Worm (Caenorhabditis elegans) whole organism, L1 larva: ENCODE results near the gene rab-19.

Experiments used
- C34B4.2 ChIP-seq: sonication (generic microtip); optimal IDR thresholded peaks from 2 replicates; lab custom pipeline; 2017; ENCODE audit warnings: mild to moderate bottlenecking, missing genetic modification characterization, missing compliant biosample characterization
- F16B12.6 ChIP-seq: fragments of 150-350 bp; optimal IDR thresholded peaks from 2 replicates; lab custom pipeline; 2014; ENCODE audit warnings: missing biosample characterization, missing genetic modification characterization
- ceh-88 ChIP-seq: fragments of 200-800 bp; sonication (Bioruptor generic); IDR thresholded peaks from 2 replicates; pipeline ENCODE4 v1.3.6; 2022; ENCODE audit warnings: missing genetic modification characterization, missing compliant biosample characterization
- ceh-90 ChIP-seq: sonication (generic microtip); optimal IDR thresholded peaks from 2 replicates; lab custom pipeline; 2016; ENCODE audit warnings: missing genetic modification characterization, missing compliant biosample characterization
- dsc-1 ChIP-seq: sonication (generic microtip); optimal IDR thresholded peaks from 2 replicates; lab custom pipeline; 2016; ENCODE audit warnings: mild to moderate bottlenecking, missing genetic modification characterization, missing compliant biosample characterization
- efl-1 ChIP-seq, 4 experiments: fragments of 150-350 bp; optimal IDR thresholded peaks in 3 of 4; peaks in 1 of 4; 1 replicate in 1 of 4; 2 replicates in 3 of 4; lab custom pipeline; 2014; ENCODE audit warnings: missing biosample characterization in 2 of 4, missing genetic modification characterization in 2 of 4, missing genetic modification reagents in 2 of 4
- efl-3 ChIP-seq: fragments of 200-800 bp; sonication (Bioruptor generic); optimal IDR thresholded peaks from 2 replicates; lab custom pipeline; 2018; ENCODE audit warnings: mild to moderate bottlenecking, missing genetic modification characterization, missing compliant biosample characterization
- egl-13 ChIP-seq: sonication (generic microtip); optimal IDR thresholded peaks from 2 replicates; lab custom pipeline; 2016; ENCODE audit warnings: missing genotype, missing genetic modification reagents, missing genetic modification characterization, missing compliant biosample characterization
- egl-27 ChIP-seq, 2 experiments: fragments of 150-350 bp in 1 of 2; sonication (generic microtip); optimal IDR thresholded peaks; 3 replicates each; lab custom pipeline; 2017 to 2018; ENCODE audit warnings: missing biosample characterization in 2 of 2, missing genetic modification characterization in 2 of 2, missing genetic modification reagents in 2 of 2
- elt-2 ChIP-seq: sonication (generic microtip); optimal IDR thresholded peaks from 2 replicates; lab custom pipeline; 2016; ENCODE audit warnings: missing genetic modification characterization, mild to moderate bottlenecking, inconsistent platforms, missing compliant biosample characterization, missing genetic modification reagents
- fkh-10 ChIP-seq: sonication (generic microtip); optimal IDR thresholded peaks from 2 replicates; lab custom pipeline; 2017; ENCODE audit warnings: missing biosample characterization, missing genetic modification reagents, missing genetic modification characterization
- fkh-4 ChIP-seq: sonication (generic microtip); optimal IDR thresholded peaks from 2 replicates; lab custom pipeline; 2016; ENCODE audit warnings: missing compliant biosample characterization, missing genetic modification characterization, borderline replicate concordance
- fkh-8 ChIP-seq: sonication (generic microtip); optimal IDR thresholded peaks from 2 replicates; lab custom pipeline; 2016; ENCODE audit warnings: mild to moderate bottlenecking, missing genetic modification characterization, missing compliant biosample characterization
- fos-1 ChIP-seq: fragments of 150-350 bp; optimal IDR thresholded peaks from 2 replicates; lab custom pipeline; 2014; ENCODE audit warnings: missing biosample characterization, missing genetic modification characterization
- hlh-17 ChIP-seq: fragments of 200-800 bp; sonication (Bioruptor generic); optimal IDR thresholded peaks from 2 replicates; lab custom pipeline; 2018; ENCODE audit warnings: missing genetic modification characterization, mild to moderate bottlenecking, missing compliant biosample characterization, moderate library complexity, borderline replicate concordance
- hlh-4 ChIP-seq: sonication (generic microtip); optimal IDR thresholded peaks from 2 replicates; lab custom pipeline; 2016; ENCODE audit warnings: mild to moderate bottlenecking, missing genetic modification characterization, missing compliant biosample characterization
- irx-1 ChIP-seq: sonication (generic microtip); optimal IDR thresholded peaks from 2 replicates; lab custom pipeline; 2016; ENCODE audit warnings: missing genetic modification characterization, missing compliant biosample characterization
- isw-1 ChIP-seq: fragments of 200-800 bp; sonication (Bioruptor generic); IDR thresholded peaks from 2 replicates; pipeline ENCODE4 v1.3.6; 2022; ENCODE audit warnings: missing genetic modification characterization, missing compliant biosample characterization
- lin-13 ChIP-seq: fragments of 150-350 bp; optimal IDR thresholded peaks from 2 replicates; lab custom pipeline; 2014; ENCODE audit warnings: missing biosample characterization, missing genetic modification reagents, missing genetic modification characterization
- lin-35 ChIP-seq, 2 experiments: fragments of 150-350 bp; optimal IDR thresholded peaks; 2 replicates each; lab custom pipeline; 2014; ENCODE audit warnings: missing biosample characterization in 2 of 2, missing genetic modification characterization in 2 of 2, missing genetic modification reagents in 2 of 2
- lin-39 ChIP-seq: fragments of 150-350 bp; optimal IDR thresholded peaks from 2 replicates; lab custom pipeline; 2014; ENCODE audit warnings: missing biosample characterization, missing genetic modification reagents, missing genetic modification characterization
- lir-3 ChIP-seq: sonication (generic microtip); optimal IDR thresholded peaks from 2 replicates; lab custom pipeline; 2016; ENCODE audit warnings: mild to moderate bottlenecking, missing genetic modification characterization, moderate library complexity, missing compliant biosample characterization; ENCODE audit not compliant: poor library complexity
- lsy-2 ChIP-seq, 2 experiments: fragments of 150-350 bp; optimal IDR thresholded peaks; 2 replicates each; lab custom pipeline; 2014; ENCODE audit warnings: missing biosample characterization in 2 of 2, missing genetic modification characterization in 2 of 2
- mep-1 ChIP-seq: fragments of 150-350 bp; optimal IDR thresholded peaks from 2 replicates; lab custom pipeline; 2014; ENCODE audit warnings: missing biosample characterization, missing genetic modification characterization
- nhr-12 ChIP-seq: sonication (generic microtip); optimal IDR thresholded peaks from 2 replicates; lab custom pipeline; 2017; ENCODE audit warnings: missing biosample characterization, missing genetic modification characterization
- nhr-19 ChIP-seq: fragments of 200-800 bp; sonication (Bioruptor generic); conservative IDR thresholded peaks from 2 replicates; pipeline ENCODE4 v1.3.6; 2022; ENCODE audit warnings: missing genetic modification characterization, missing compliant biosample characterization
- nhr-20 ChIP-seq: sonication (generic microtip); optimal IDR thresholded peaks from 2 replicates; lab custom pipeline; 2016; ENCODE audit warnings: mild to moderate bottlenecking, missing genetic modification characterization, missing compliant biosample characterization
- nhr-76 ChIP-seq: sonication (generic microtip); optimal IDR thresholded peaks from 2 replicates; lab custom pipeline; 2017; ENCODE audit warnings: missing biosample characterization, missing genetic modification characterization
- nhr-77 ChIP-seq: fragments of 150-350 bp; optimal IDR thresholded peaks from 2 replicates; lab custom pipeline; 2014; ENCODE audit warnings: missing biosample characterization, missing genetic modification characterization
- nhr-85 ChIP-seq: sonication (generic microtip); peaks from one replicate; lab custom pipeline; 2016; ENCODE audit warnings: missing genetic modification characterization, inconsistent platforms, missing compliant biosample characterization
- pax-3 ChIP-seq: fragments of 200-800 bp; sonication (Bioruptor generic); optimal IDR thresholded peaks from 2 replicates; lab custom pipeline; 2018; ENCODE audit warnings: mild to moderate bottlenecking, missing genetic modification characterization, moderate library complexity, missing compliant biosample characterization
- pqm-1 ChIP-seq: sonication (generic microtip); optimal IDR thresholded peaks from 3 replicates; lab custom pipeline; 2017; ENCODE audit warnings: missing biosample characterization, missing genetic modification characterization
- sptf-1 ChIP-seq: fragments of 150-350 bp; optimal IDR thresholded peaks from 2 replicates; lab custom pipeline; 2014; ENCODE audit warnings: missing biosample characterization, missing genetic modification characterization
- swsn-7 ChIP-seq: sonication (generic microtip); optimal IDR thresholded peaks from 2 replicates; lab custom pipeline; 2016; ENCODE audit warnings: missing genetic modification characterization, missing compliant biosample characterization
- tbx-2 ChIP-seq: sonication (generic microtip); optimal IDR thresholded peaks from 2 replicates; lab custom pipeline; 2016; ENCODE audit warnings: missing genetic modification characterization, missing compliant biosample characterization
- unc-130 ChIP-seq: fragments of 150-350 bp; optimal IDR thresholded peaks from 2 replicates; lab custom pipeline; 2017; ENCODE audit warnings: missing biosample characterization, missing genetic modification characterization, inconsistent platforms
- unc-30 ChIP-seq: sonication (generic microtip); optimal IDR thresholded peaks from 2 replicates; lab custom pipeline; 2017; ENCODE audit warnings: missing biosample characterization, missing genetic modification characterization
- unc-86 ChIP-seq: sonication (generic microtip); optimal IDR thresholded peaks from 2 replicates; lab custom pipeline; 2016; ENCODE audit warnings: missing genetic modification characterization, missing compliant biosample characterization
- zag-1 ChIP-seq: fragments of 150-350 bp; optimal IDR thresholded peaks from 2 replicates; lab custom pipeline; 2014; ENCODE audit warnings: missing biosample characterization, missing genetic modification characterization

The rab-19 gene

DNA sequence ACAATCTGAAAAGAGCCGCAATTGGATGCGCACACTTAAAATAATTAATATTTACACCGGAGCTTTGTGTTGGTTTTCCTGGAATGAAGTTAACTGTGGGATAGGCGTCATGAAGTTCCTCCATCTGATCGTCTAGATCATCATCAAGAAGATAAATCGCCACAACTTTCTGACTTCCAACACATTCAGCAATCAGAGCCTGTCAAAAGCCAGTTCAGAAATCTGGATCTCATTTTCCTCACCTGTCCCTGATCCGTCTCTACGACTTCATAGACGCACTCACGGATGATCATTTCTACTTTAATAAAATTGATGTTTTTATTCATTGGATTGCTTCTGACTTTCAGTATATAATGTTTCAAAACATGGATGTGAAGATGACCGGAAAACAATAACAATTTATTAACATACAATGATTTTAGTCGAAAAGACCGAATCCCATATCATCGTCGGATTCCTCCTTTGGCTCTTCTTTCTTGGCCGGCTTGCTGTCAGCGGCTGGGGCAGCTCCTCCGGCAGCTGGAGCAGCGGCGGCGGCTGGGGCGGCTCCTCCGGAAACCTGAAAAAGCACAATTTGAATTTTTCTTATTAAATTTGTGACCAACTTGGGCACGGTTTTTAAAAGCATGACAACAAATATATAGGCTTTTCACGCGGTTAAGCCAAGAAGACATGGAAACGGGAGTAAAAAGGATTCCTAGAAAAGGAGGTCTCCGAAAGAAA is 14.9 kb downstream of the rab-19 start, which contains the start of gene agt-1:
TSS of gene agt-1 (minus strand) at position 293 of the 723 bp plus-strand sequence.
- TF ChIP-seq isw-1 (GFP tag; lab: Robert Waterston, UW) (no peak), tbx-2 (tag; lab: Kevin White, UChicago) (no peak), efl-1 (optimal IDR thresholded peaks at IDR 0.05; lab: Kevin White, UChicago) (no peak), efl-1 (GFP tag; optimal IDR thresholded peaks at IDR 0.05 in 1 of 2; lab: Kevin White, UChicago) (peak in 1 of 2 experiments; percentile 87), lsy-2 (tag; optimal IDR thresholded peaks at IDR 0.05; lab: Kevin White, UChicago) (peak in 1 of 2 experiments; percentile 19)

DNA sequence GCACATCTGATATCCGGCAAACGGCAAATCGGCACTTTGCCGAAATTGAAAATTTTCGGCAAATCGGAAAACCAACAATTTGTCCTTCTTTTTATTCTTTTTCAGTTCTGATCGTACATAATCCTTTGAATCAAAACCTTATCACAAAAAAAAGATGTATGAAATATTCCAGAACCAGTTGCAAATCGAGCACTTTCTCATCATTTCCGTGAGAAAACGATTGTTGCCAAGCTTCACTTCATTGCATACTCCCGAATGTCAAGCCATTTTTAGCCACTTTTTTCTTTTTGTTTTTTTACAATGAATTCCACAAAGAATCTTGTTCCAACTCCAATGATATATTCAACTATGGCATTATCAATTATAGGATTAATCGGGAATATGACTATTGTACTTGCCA is 19.3 kb downstream of the rab-19 start, which contains the start of gene srsx-25:
TSS of gene srsx-25 (plus strand) at position 301 of the 400 bp plus-strand sequence.
- TF ChIP-seq egl-27 (tag; optimal IDR thresholded peaks at IDR 0.05; lab: Kevin White, UChicago) (no peak), lin-35 (GFP tag; optimal IDR thresholded peaks at IDR 0.05; lab: Kevin White, UChicago) (no peak), dsc-1 (tag; lab: Kevin White, UChicago) (no peak), egl-13 (tag; lab: Kevin White, UChicago) (no peak), irx-1 (tag; lab: Kevin White, UChicago) (no peak), lir-3 (no peak)

DNA sequence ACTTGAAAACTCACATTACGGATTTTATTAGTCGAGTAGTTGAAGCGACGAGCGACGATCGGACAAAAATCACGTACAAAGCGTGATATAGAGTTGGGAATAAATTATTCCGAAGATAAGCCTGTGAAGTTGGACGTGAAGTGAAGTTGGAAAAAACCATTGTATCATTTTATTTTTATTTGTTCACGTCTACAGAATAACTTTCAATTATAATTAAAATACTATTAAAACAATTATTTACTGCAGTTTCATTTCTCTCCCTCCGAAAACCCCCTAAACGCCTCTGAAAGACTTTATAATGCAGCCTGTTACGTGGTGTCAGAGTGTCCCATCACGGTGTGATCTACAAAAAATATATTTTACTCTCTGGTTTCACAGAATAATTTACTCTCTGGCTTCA is 24.0 kb downstream of the rab-19 start, which contains the start of gene Y62E10A.3:
TSS of gene Y62E10A.3 (minus strand) at position 101 of the 400 bp plus-strand sequence.
- no peak for TF ChIP-seq lsy-2 (tag; optimal IDR thresholded peaks at IDR 0.05; lab: Kevin White, UChicago)
- no peak for TF ChIP-seq fkh-4
- no peak for TF ChIP-seq C34B4.2 (tag; lab: Kevin White, UChicago)
- no peak for TF ChIP-seq dsc-1 (tag; lab: Kevin White, UChicago)
- TF ChIP-seq hlh-4, result no peak
- TF ChIP-seq nhr-77, result no peak
- TF ChIP-seq lir-3, result no peak
- TF ChIP-seq pax-3, result no peak
- TF ChIP-seq zag-1 (tag; lab: Kevin White, UChicago), result no peak
- TF ChIP-seq mep-1 (tag; lab: Kevin White, UChicago), result no peak
- no peak for TF ChIP-seq lin-13 (GFP tag; lab: Kevin White, UChicago)
- TF ChIP-seq F16B12.6 (tag; lab: Kevin White, UChicago), result no peak
- TF ChIP-seq egl-13 (tag; lab: Kevin White, UChicago), result no peak
- TF ChIP-seq fkh-8 (tag; lab: Kevin White, UChicago), result no peak
- TF ChIP-seq unc-130, result no peak
- no peak for TF ChIP-seq elt-2 (tag; lab: Kevin White, UChicago)
- no peak for TF ChIP-seq nhr-19 (GFP tag; lab: Robert Waterston, UW)
- TF ChIP-seq ceh-88 (GFP tag; lab: Robert Waterston, UW), result no peak
- no peak for TF ChIP-seq pqm-1

DNA sequence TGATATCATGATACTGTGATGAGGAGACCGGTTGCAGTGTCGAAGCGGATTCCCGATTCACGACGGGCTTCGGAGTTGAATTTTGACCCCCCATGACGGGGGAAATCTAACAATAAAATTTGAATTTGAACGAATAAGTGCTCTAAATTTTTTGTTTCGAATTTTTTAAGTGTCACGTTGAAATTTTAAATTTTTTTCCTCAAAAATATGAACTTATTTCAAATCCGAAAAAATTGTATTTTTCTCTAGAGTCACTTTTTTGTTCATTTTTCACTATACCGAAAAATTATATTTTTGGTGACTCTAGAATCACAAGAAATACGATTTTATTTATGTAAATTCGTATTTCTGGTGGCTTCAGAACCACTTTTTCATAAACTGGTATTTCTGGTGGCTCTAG is 25.7 kb downstream of the rab-19 start, which contains the start of gene W02A2.8:
TSS of gene W02A2.8 (minus strand) at position 101 of the 400 bp plus-strand sequence.
- TF ChIP-seq nhr-85 (tag; lab: Kevin White, UChicago) (no peak), unc-86 (no peak), nhr-12 (no peak), lin-39 (tag; lab: Kevin White, UChicago) (no peak), hlh-17 (no peak), lin-13 (GFP tag; lab: Kevin White, UChicago) (no peak), swsn-7 (no peak)

DNA sequence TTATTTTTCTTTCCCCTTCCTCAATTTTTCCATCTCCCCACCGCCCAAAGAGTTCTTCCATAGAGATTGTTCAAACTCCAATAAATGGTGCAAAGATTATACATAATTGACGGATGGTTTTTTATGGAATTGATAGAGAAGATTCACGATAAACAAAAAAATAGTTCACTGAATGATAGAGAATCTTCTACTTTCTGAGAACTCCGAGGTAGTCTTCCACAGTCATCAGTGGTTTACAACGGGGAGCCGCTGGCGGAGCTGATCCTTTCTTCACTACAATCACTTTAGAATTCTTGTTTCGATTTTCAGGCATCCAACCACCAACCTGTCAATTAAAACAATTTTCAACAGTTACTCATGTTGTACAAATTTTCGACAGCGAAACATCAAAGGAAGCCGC is 28.2 kb downstream of the rab-19 start:
- TF ChIP-seq dsc-1 (tag; lab: Kevin White, UChicago), result no peak
- TF ChIP-seq F16B12.6 (tag; lab: Kevin White, UChicago), result no peak
- TF ChIP-seq unc-130, result no peak
- no peak for TF ChIP-seq nhr-76 (tag; lab: Kevin White, UChicago)
- TF ChIP-seq elt-2 (tag; lab: Kevin White, UChicago), result no peak
- TF ChIP-seq lin-13 (GFP tag; lab: Kevin White, UChicago), result no peak
- no peak for TF ChIP-seq fos-1 (tag; lab: Kevin White, UChicago)
- no peak for TF ChIP-seq nhr-12
- no peak for TF ChIP-seq sptf-1 (tag; lab: Kevin White, UChicago)
- TF ChIP-seq fkh-10, result no peak
- TF ChIP-seq unc-30, result no peak
- no peak for TF ChIP-seq ceh-90 (tag; lab: Kevin White, UChicago)
- no peak for TF ChIP-seq nhr-20 (tag; lab: Kevin White, UChicago)
- no peak for TF ChIP-seq efl-3 (GFP tag; lab: Kevin White, UChicago)
- TF ChIP-seq hlh-4, result no peak
